Fruit fly (Drosophila melanogaster) whole organism, wandering third instar larva: ENCODE results near the gene CG13065.

ENCODE experiments used
- CG32264 ChIP-seq: fragments of 200-800 bp; sonication (Bioruptor generic); optimal IDR thresholded peaks from 2 replicates; lab custom pipeline; 2016; ENCODE audit warnings: missing biosample characterization, missing genetic modification characterization
- CrebA ChIP-seq: fragments of 200-800 bp; sonication (Bioruptor generic); optimal IDR thresholded peaks from 2 replicates; lab custom pipeline; 2016; ENCODE audit warnings: missing biosample characterization, mild to moderate bottlenecking, missing genetic modification characterization, borderline replicate concordance
- Dfd ChIP-seq: fragments of >200 bp; optimal IDR thresholded peaks from 2 replicates; lab custom pipeline; 2017; ENCODE audit warnings: missing biosample characterization, missing genetic modification characterization
- Dif ChIP-seq: fragments of 200-275, 200-300 bp; sonication (Bioruptor generic); optimal IDR thresholded peaks from 2 replicates; lab custom pipeline; 2018; ENCODE audit warnings: missing biosample characterization, missing genetic modification characterization; ENCODE audit not compliant: partially characterized antibody
- GATAd ChIP-seq: sonication (Bioruptor generic); optimal IDR thresholded peaks from 2 replicates; lab custom pipeline; 2016; ENCODE audit warnings: missing biosample characterization, missing genetic modification characterization
- HLH106 ChIP-seq: fragments of 200-800 bp; optimal IDR thresholded peaks from 3 replicates; lab custom pipeline; 2019; ENCODE audit warnings: missing biosample characterization, mild to moderate bottlenecking, missing genetic modification characterization, moderate library complexity
- Hnf4 ChIP-seq: fragments of 200-800 bp; sonication (Bioruptor generic); optimal IDR thresholded peaks from 2 replicates; lab custom pipeline; 2016; ENCODE audit warnings: missing biosample characterization, mild to moderate bottlenecking, missing genetic modification characterization
- Hr83 ChIP-seq: fragments of 200-300 bp; sonication (Bioruptor generic); optimal IDR thresholded peaks from 2 replicates; lab custom pipeline; 2016; ENCODE audit warnings: missing biosample characterization, mild to moderate bottlenecking, missing genetic modification characterization, moderate library complexity; ENCODE audit not compliant: poor library complexity, severe bottlenecking
- Jra ChIP-seq: sonication (Bioruptor generic); optimal IDR thresholded peaks from 2 replicates; lab custom pipeline; 2016; ENCODE audit warnings: missing biosample characterization, missing genetic modification characterization
- Mio ChIP-seq: sonication (Bioruptor generic); optimal IDR thresholded peaks from 2 replicates; lab custom pipeline; 2016; ENCODE audit warnings: missing biosample characterization, missing genetic modification characterization
- N ChIP-seq: fragments of >200 bp; optimal IDR thresholded peaks from 2 replicates; lab custom pipeline; 2018; ENCODE audit warnings: missing biosample characterization, missing external identifiers, missing genetic modification characterization
- OdsH ChIP-seq: fragments of 200-800 bp; sonication (Bioruptor generic); optimal IDR thresholded peaks from 2 replicates; lab custom pipeline; 2016; ENCODE audit warnings: missing biosample characterization, mild to moderate bottlenecking, missing genetic modification characterization
- Sp1 ChIP-seq: fragments of 200-800 bp; sonication (Bioruptor generic); optimal IDR thresholded peaks from 3 replicates; lab custom pipeline; 2019; ENCODE audit warnings: missing biosample characterization, mild to moderate bottlenecking, missing genetic modification characterization, moderate library complexity
- Vsx2 ChIP-seq: fragments of 200-300, 225-300 bp; sonication (Bioruptor generic); optimal IDR thresholded peaks from 2 replicates; lab custom pipeline; 2018; ENCODE audit warnings: missing biosample characterization, missing genetic modification characterization; ENCODE audit not compliant: partially characterized antibody
- brk ChIP-seq: fragments of 200-800 bp; sonication (Bioruptor generic); optimal IDR thresholded peaks from 2 replicates; lab custom pipeline; 2016; ENCODE audit warnings: missing biosample characterization, mild to moderate bottlenecking, missing genetic modification characterization
- dsf ChIP-seq: sonication (Bioruptor generic); optimal IDR thresholded peaks from 2 replicates; lab custom pipeline; 2016; ENCODE audit warnings: missing biosample characterization, missing genetic modification characterization, borderline replicate concordance
- ey ChIP-seq: fragments of 200-800 bp; sonication (Bioruptor generic); optimal IDR thresholded peaks from 2 replicates; lab custom pipeline; 2016; ENCODE audit warnings: missing biosample characterization, missing genetic modification characterization
- foxo ChIP-seq, 2 experiments: fragments of 200-800 bp; sonication (Bioruptor generic); optimal IDR thresholded peaks; 2 replicates in 1 of 2; 3 replicates in 1 of 2; lab custom pipeline; 2016 to 2017; ENCODE audit warnings: missing biosample characterization in 2 of 2, missing genetic modification characterization in 2 of 2
- fru ChIP-seq: fragments of 200-800 bp; sonication (Bioruptor generic); optimal IDR thresholded peaks from 3 replicates; lab custom pipeline; 2016; ENCODE audit warnings: missing biosample characterization, mild to moderate bottlenecking, missing genetic modification characterization
- h ChIP-seq: fragments of 200-800 bp; sonication (Bioruptor generic); optimal IDR thresholded peaks from 3 replicates; lab custom pipeline; 2016; ENCODE audit warnings: missing biosample characterization, mild to moderate bottlenecking, missing genetic modification characterization
- jim ChIP-seq: fragments of 175-275, 200-325 bp; sonication (Bioruptor generic); optimal IDR thresholded peaks from 2 replicates; lab custom pipeline; 2016; ENCODE audit warnings: missing biosample characterization, mild to moderate bottlenecking, missing genetic modification characterization
- pan ChIP-seq: fragments of >200 bp; optimal IDR thresholded peaks from 2 replicates; lab custom pipeline; 2017
- psq ChIP-seq: fragments of 200-800 bp; sonication (Bioruptor generic); optimal IDR thresholded peaks from 3 replicates; lab custom pipeline; 2017; ENCODE audit warnings: missing biosample characterization, mild to moderate bottlenecking, missing genetic modification characterization, moderate library complexity
- rgr ChIP-seq: fragments of 200-800 bp; sonication (Bioruptor generic); optimal IDR thresholded peaks from 3 replicates; lab custom pipeline; 2016; ENCODE audit warnings: missing biosample characterization, mild to moderate bottlenecking, missing genetic modification characterization
- sv ChIP-seq: fragments of 200-800 bp; sonication (Bioruptor generic); optimal IDR thresholded peaks from 3 replicates; lab custom pipeline; 2016; ENCODE audit warnings: missing biosample characterization, missing genetic modification characterization
- usp ChIP-seq: fragments of >200 bp; optimal IDR thresholded peaks from 2 replicates; lab custom pipeline; 2017; ENCODE audit warnings: missing biosample characterization, missing genetic modification characterization
- woc ChIP-seq: sonication (Bioruptor generic); optimal IDR thresholded peaks from 2 replicates; lab custom pipeline; 2016; ENCODE audit warnings: missing biosample characterization, mild to moderate bottlenecking, missing genetic modification characterization

Gene CG13065

dm6 chr3L:16321172-16321571, 43.9 kb downstream of the CG13065 start, which contains the start of gene CG42718:
Gene CG42718, minus strand, starts transcription at chr3L:16321272.
- TF ChIP-seq CG32264 (GFP tag; lab: Kevin White, UChicago) (no peak), dsf (GFP tag; lab: Kevin White, UChicago) (no peak), GATAd (GFP tag; lab: Kevin White, UChicago) (no peak), OdsH (no peak), brk (GFP tag; lab: Kevin White, UChicago) (no peak), rgr (GFP tag; lab: Kevin White, UChicago) (no peak), jim (GFP tag; lab: Kevin White, UChicago) (no peak), h (no peak), pan (lab: Kevin White, UChicago) (no peak)

- no peak for TF ChIP-seq Sp1 (GFP tag; lab: Kevin White, UChicago)
- no peak for TF ChIP-seq GATAd (GFP tag; lab: Kevin White, UChicago)
- no peak for TF ChIP-seq HLH106 (tag; lab: Kevin White, UChicago)
- TF ChIP-seq h: no peak
Observed at dm6 chr3L:16323372-16323771, 46.1 kb downstream of the CG13065 start, which contains the start of gene CG13059. Gene CG13059, plus strand, starts transcription at chr3L:16323672.

dm6 chr3L:16326657-16327056, 49.4 kb downstream of the CG13065 start, which contains the start of the genes CG13040 and CG13039:
Gene CG13040, minus strand, starts transcription at chr3L:16326757.
Gene CG13039, minus strand, starts transcription at chr3L:16326762.
- TF ChIP-seq brk (GFP tag; lab: Kevin White, UChicago) (no peak), Mio (GFP tag; lab: Kevin White, UChicago) (no peak), N (no peak), Vsx2 (GFP tag; lab: Kevin White, UChicago) (no peak), Hr83 (GFP tag; lab: Kevin White, UChicago) (no peak), woc (GFP tag; lab: Kevin White, UChicago) (no peak), psq (GFP tag; lab: Kevin White, UChicago) (no peak), Dif (GFP tag; lab: Kevin White, UChicago) (no peak), Hnf4 (GFP tag; lab: Kevin White, UChicago) (no peak), GATAd (GFP tag; lab: Kevin White, UChicago) (no peak), ey (GFP tag; lab: Kevin White, UChicago) (no peak), h (no peak), OdsH (no peak), foxo (GFP tag; optimal IDR thresholded peaks at IDR 0.05; lab: Kevin White, UChicago) (no peak), sv (GFP tag; lab: Kevin White, UChicago) (no peak), Dfd (GFP tag; lab: Kevin White, UChicago) (no peak), Jra (GFP tag; lab: Kevin White, UChicago) (no peak), CG32264 (GFP tag; lab: Kevin White, UChicago) (no peak), usp (GFP tag; lab: Kevin White, UChicago) (no peak), CrebA (GFP tag; lab: Kevin White, UChicago) (no peak)

- peak; percentile 7 for TF ChIP-seq fru (GFP tag; lab: Kevin White, UChicago)
- TF ChIP-seq h: peak; percentile 8
- no peak for TF ChIP-seq Hnf4 (GFP tag; lab: Kevin White, UChicago)
Observed at dm6 chr3L:16327776-16328175, 50.5 kb downstream of the CG13065 start, which contains the start of gene CG13038. Gene CG13038, minus strand, starts transcription at chr3L:16327893.
